Worm (Caenorhabditis elegans): ENCODE measurements around the gene nhr-46.

Gene nhr-46

DNA sequence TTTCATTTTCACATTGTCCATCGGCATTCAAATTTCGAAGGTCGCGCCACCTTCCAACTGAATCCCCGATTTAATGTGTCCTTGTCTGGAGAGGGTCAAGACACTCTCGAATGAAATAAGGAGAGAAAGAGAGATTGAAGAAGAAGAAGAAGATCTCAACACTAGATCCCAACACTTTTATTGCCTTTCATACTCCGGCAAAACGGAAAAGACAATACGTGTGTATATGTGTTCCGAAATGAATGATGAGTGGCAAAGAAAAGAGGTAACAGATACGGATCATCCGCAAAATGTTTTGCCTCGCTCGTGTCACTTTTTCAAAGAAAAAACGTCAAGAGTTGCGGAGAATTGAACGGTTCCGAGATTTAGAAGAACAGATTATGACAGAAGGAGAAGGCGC, 57.3 kb downstream of the nhr-46 start:
- TF ChIP-seq nhr-12 (tag; optimal IDR thresholded peaks at IDR 0.05) (no peak), ham-2 (GFP tag; optimal IDR thresholded peaks at IDR 0.05) (peak; percentile 16), blmp-1 (tag; optimal IDR thresholded peaks at IDR 0.05) (peak; percentile 63), mep-1 (tag; optimal IDR thresholded peaks at IDR 0.05) (no peak), elt-1 (tag; optimal IDR thresholded peaks at IDR 0.05; ENCODE audit: borderline replicate concordance, insufficient read depth) (peak; percentile 67), lin-32 (GFP tag; optimal IDR thresholded peaks at IDR 0.05) (no peak), tbx-8 (GFP tag; optimal IDR thresholded peaks at IDR 0.05) (no peak), unc-62 (GFP tag; optimal IDR thresholded peaks at IDR 0.05) (peak; percentile 82), nhr-28 (tag; optimal IDR thresholded peaks at IDR 0.05) (no peak)

All from whole organism, mixed stage, embryonic.